Worm (Caenorhabditis elegans): ENCODE measurements around the gene F39C12.1.

The F39C12.1 gene

DNA sequence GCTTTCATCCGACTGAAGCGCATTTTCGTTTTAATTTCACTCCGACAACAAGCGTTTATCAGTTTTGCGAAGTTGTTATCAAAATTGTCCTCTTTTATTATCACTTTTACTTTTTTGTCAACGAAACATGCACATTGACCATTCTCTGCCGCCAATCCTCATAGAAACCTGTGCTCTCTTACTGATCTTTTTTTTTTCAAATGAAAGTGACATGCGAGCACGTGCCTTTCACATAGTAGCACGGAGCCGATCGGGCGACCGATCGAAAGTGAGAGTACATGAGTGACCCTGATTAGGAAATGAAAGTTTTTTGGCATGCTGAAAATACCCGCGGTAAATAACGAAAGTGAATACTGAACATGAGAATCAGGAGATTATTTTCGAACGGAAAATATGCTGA is 58.9 kb downstream of the F39C12.1 start (continued):
- no peak for TF ChIP-seq R02D3.7 (tag; optimal IDR thresholded peaks at IDR 0.05)
- TF ChIP-seq F10B5.3 (tag; optimal IDR thresholded peaks at IDR 0.05), result no peak
- peak; percentile 89 for TF ChIP-seq nhr-48 (tag; optimal IDR thresholded peaks at IDR 0.05)
- TF ChIP-seq dmd-6 (GFP tag; IDR thresholded peaks at IDR 0.05), result peak; percentile 97
- no peak for TF ChIP-seq daf-8 (GFP tag; IDR thresholded peaks at IDR 0.05)
- TF ChIP-seq lin-15B (tag; optimal IDR thresholded peaks at IDR 0.05), result no peak
- TF ChIP-seq snpc-1.2 (GFP tag; IDR thresholded peaks at IDR 0.05), result no peak
- no peak for TF ChIP-seq dmd-9 (GFP tag; IDR thresholded peaks at IDR 0.05)
- no peak for TF ChIP-seq hmg-1.1 (GFP tag; IDR thresholded peaks at IDR 0.05)
- TF ChIP-seq zip-2 (tag; optimal IDR thresholded peaks at IDR 0.05), result no peak
- TF ChIP-seq nhr-10 (tag; optimal IDR thresholded peaks at IDR 0.05), result peak; percentile 59
- TF ChIP-seq ceh-82 (tag; optimal IDR thresholded peaks at IDR 0.05), result no peak
- TF ChIP-seq nhr-76 (tag; optimal IDR thresholded peaks at IDR 0.05), result no peak
- peak; percentile 95 for TF ChIP-seq hlh-11 (tag; optimal IDR thresholded peaks at IDR 0.05)
- no peak for TF ChIP-seq aha-1 (tag)
- no peak for TF ChIP-seq jun-1 (tag; optimal IDR thresholded peaks at IDR 0.05)
- TF ChIP-seq Y75B8A.6 (GFP tag; IDR thresholded peaks at IDR 0.05), result peak; percentile 28; the same call in 1 of the 2 replicates
- TF ChIP-seq sdz-12 (GFP tag; optimal IDR thresholded peaks at IDR 0.05), result no peak
- TF ChIP-seq dve-1 (tag; optimal IDR thresholded peaks at IDR 0.05; ENCODE audit: insufficient read depth), result peak; percentile 95
- no peak for TF ChIP-seq madf-5 (GFP tag; IDR thresholded peaks at IDR 0.05)
- TF ChIP-seq gei-8 (GFP tag; optimal IDR thresholded peaks at IDR 0.05), result no peak
- TF ChIP-seq daf-19 (GFP tag; conservative IDR thresholded peaks at IDR 0.05), result no peak
- TF ChIP-seq skn-1 (tag; optimal IDR thresholded peaks at IDR 0.05), result no peak
- TF ChIP-seq ZK546.5 (tag; optimal IDR thresholded peaks at IDR 0.05), result no peak
- no peak for TF ChIP-seq ceh-32 (tag; optimal IDR thresholded peaks at IDR 0.05; ENCODE audit: poor library complexity)
- peak; percentile 81 for TF ChIP-seq php-3 (GFP tag; IDR thresholded peaks at IDR 0.05)
- no peak for TF ChIP-seq fkh-10 (GFP tag; optimal IDR thresholded peaks at IDR 0.05)
- peak; percentile 90 for TF ChIP-seq mxl-2 (GFP tag; conservative IDR thresholded peaks at IDR 0.05)
- TF ChIP-seq nhr-111 (GFP tag; optimal IDR thresholded peaks at IDR 0.05), result no peak
- peak; percentile 55; the same call in 1 of the 2 replicates for TF ChIP-seq mdt-29 (GFP tag; IDR thresholded peaks at IDR 0.05)
- TF ChIP-seq zfp-3 (GFP tag; conservative IDR thresholded peaks at IDR 0.05), result 0 out of 2 replicates have a peak, but pooled peaks have one; percentile 44
- no peak for TF ChIP-seq mxl-3 (GFP tag; optimal IDR thresholded peaks at IDR 0.05)
- TF ChIP-seq F44E2.7 (GFP tag; IDR thresholded peaks at IDR 0.05), result no peak
- no peak for TF ChIP-seq nhr-6 (tag; optimal IDR thresholded peaks at IDR 0.05)
- TF ChIP-seq lim-7 (GFP tag; IDR thresholded peaks at IDR 0.05), result no peak
- no peak for TF ChIP-seq daf-12 (tag; optimal IDR thresholded peaks at IDR 0.05)
- no peak for TF ChIP-seq Y105C5A.15 (GFP tag; IDR thresholded peaks at IDR 0.05)
- TF ChIP-seq attf-4 (tag; optimal IDR thresholded peaks at IDR 0.05), result no peak
- peak; percentile 52 for TF ChIP-seq nhr-28 (tag; optimal IDR thresholded peaks at IDR 0.05)
- no peak for TF ChIP-seq duxl-1 (tag; optimal IDR thresholded peaks at IDR 0.05; ENCODE audit: poor library complexity)
- no peak for TF ChIP-seq dmd-8 (GFP tag; IDR thresholded peaks at IDR 0.05)
- no peak for TF ChIP-seq nhr-237 (tag; optimal IDR thresholded peaks at IDR 0.05)
- no peak for TF ChIP-seq unc-130 (GFP tag; optimal IDR thresholded peaks at IDR 0.05)
- peak in 1 of 2 experiments; percentile 76 for TF ChIP-seq daf-16 (GFP tag; optimal IDR thresholded peaks at IDR 0.05)
- peak; percentile 96 for TF ChIP-seq daf-16 (tag; optimal IDR thresholded peaks at IDR 0.05)
- no peak for TF ChIP-seq vab-7 (GFP tag; IDR thresholded peaks at IDR 0.05)
- TF ChIP-seq lir-3 (tag; optimal IDR thresholded peaks at IDR 0.05), result no peak
- TF ChIP-seq nhr-11 (tag; optimal IDR thresholded peaks at IDR 0.05), result no peak
- TF ChIP-seq lin-1 (GFP tag; IDR thresholded peaks at IDR 0.05), result peak; percentile 76
- TF ChIP-seq zfp-2 (tag; optimal IDR thresholded peaks at IDR 0.05), result no peak
- TF ChIP-seq egl-43 (GFP tag; IDR thresholded peaks at IDR 0.05), result no peak
- peak; percentile 80 for TF ChIP-seq pqm-1 (tag; optimal IDR thresholded peaks at IDR 0.05)
- no peak for TF ChIP-seq lsy-2 (tag; optimal IDR thresholded peaks at IDR 0.05)

All from whole organism, L4 larva.